Worm (Caenorhabditis elegans): Measurements from ENCODE around the gene pqn-48.

Gene pqn-48

DNA sequence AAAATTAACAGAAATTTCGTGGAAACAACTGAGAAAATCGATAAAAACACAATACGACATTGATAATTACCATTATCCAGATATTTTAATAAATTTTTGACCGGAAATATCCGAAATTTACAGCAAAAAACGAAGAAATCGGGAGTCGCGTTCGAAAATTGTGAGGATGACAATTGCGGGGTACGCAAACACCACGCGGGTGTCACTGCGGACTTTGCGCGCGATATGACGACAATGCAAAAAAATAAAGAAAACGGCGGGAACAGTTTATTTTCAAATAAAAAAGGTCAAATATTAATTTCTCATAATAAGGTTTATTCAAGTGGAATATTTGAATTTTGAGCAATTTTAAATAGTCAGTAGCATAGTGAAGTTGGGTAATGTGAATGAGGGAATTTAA is 5.7 kb downstream of the pqn-48 start, which contains the start of gene rpn-11:
Gene rpn-11, minus strand, starts transcription at position 198 of the 400 bp plus-strand sequence.
- peak; percentile 10; the same call in 1 of the 2 replicates for TF ChIP-seq bed-2 (GFP tag; IDR thresholded peaks at IDR 0.05)
- peak; percentile 74 for TF ChIP-seq pbrm-1 (GFP tag; IDR thresholded peaks at IDR 0.05)
- no peak for TF ChIP-seq F10E7.11 (tag; optimal IDR thresholded peaks at IDR 0.05)
- TF ChIP-seq B0336.3 (GFP tag; IDR thresholded peaks at IDR 0.05): peak; percentile 68; the same call in 1 of the 2 replicates
- peak; percentile 56 for TF ChIP-seq xnd-1 (tag; optimal IDR thresholded peaks at IDR 0.05)
- TF ChIP-seq D2030.7 (GFP tag; IDR thresholded peaks at IDR 0.05): peak; percentile 82
- TF ChIP-seq B0261.1 (tag; optimal IDR thresholded peaks at IDR 0.05): peak; percentile 5
- TF ChIP-seq B0019.2 (GFP tag; conservative IDR thresholded peaks at IDR 0.05): peak; percentile 65
- TF ChIP-seq lsl-1 (GFP tag; optimal IDR thresholded peaks at IDR 0.05): peak; percentile 77
- TF ChIP-seq ets-4 (GFP tag; optimal IDR thresholded peaks at IDR 0.05): no peak
- TF ChIP-seq Y53G8AR.9 (GFP tag; conservative IDR thresholded peaks at IDR 0.05): 0 out of 2 replicates have a peak, but pooled peaks have one; percentile 55
- TF ChIP-seq nhr-90 (tag; optimal IDR thresholded peaks at IDR 0.05): no peak
- TF ChIP-seq F22D6.2 (tag; optimal IDR thresholded peaks at IDR 0.05): peak; percentile 51
- no peak for TF ChIP-seq ama-1 (optimal IDR thresholded peaks at IDR 0.05)
- no peak for TF ChIP-seq ama-1 (GFP tag; optimal IDR thresholded peaks at IDR 0.05)
- TF ChIP-seq madf-8 (GFP tag; conservative IDR thresholded peaks at IDR 0.05): peak; percentile 81
- peak; percentile 98 for TF ChIP-seq lin-54 (GFP tag; optimal IDR thresholded peaks at IDR 0.05)
- TF ChIP-seq ccch-3 (GFP tag; optimal IDR thresholded peaks at IDR 0.05): no peak
- peak; percentile 92 for TF ChIP-seq dox-1 (GFP tag; IDR thresholded peaks at IDR 0.05)
- peak; percentile 13; the same call in 1 of the 2 replicates for TF ChIP-seq hsf-1 (GFP tag; IDR thresholded peaks at IDR 0.05)
- peak; percentile 88 for TF ChIP-seq lin-40 (tag; optimal IDR thresholded peaks at IDR 0.05)
- TF ChIP-seq ztf-6 (GFP tag; IDR thresholded peaks at IDR 0.05): no peak
- TF ChIP-seq efl-1 (GFP tag; optimal IDR thresholded peaks at IDR 0.05): peak; percentile 91
- TF ChIP-seq Y53F4B.3 (GFP tag; IDR thresholded peaks at IDR 0.05): no peak
- 0 out of 2 replicates have a peak, but pooled peaks have one; percentile 38 for TF ChIP-seq aptf-2 (GFP tag; conservative IDR thresholded peaks at IDR 0.05)
- no peak for TF ChIP-seq aptf-3 (GFP tag; IDR thresholded peaks at IDR 0.05)
- peak; percentile 64; the same call in 1 of the 2 replicates for TF ChIP-seq C06A6.2 (GFP tag; conservative IDR thresholded peaks at IDR 0.05)
- TF ChIP-seq ztf-18 (tag; optimal IDR thresholded peaks at IDR 0.05): peak; percentile 4
- no peak for TF ChIP-seq ceh-40 (GFP tag; IDR thresholded peaks at IDR 0.05)
- TF ChIP-seq atf-7 (tag; optimal IDR thresholded peaks at IDR 0.05): peak; percentile 54
- no peak for TF ChIP-seq hlh-12 (tag; optimal IDR thresholded peaks at IDR 0.05)
- peak; percentile 80 for TF ChIP-seq ztf-26 (tag; optimal IDR thresholded peaks at IDR 0.05)
- no peak for TF ChIP-seq rec-8 (tag; optimal IDR thresholded peaks at IDR 0.05)
- no peak for TF ChIP-seq nhr-120 (GFP tag; IDR thresholded peaks at IDR 0.05)
- no peak for TF ChIP-seq F39B2.1 (GFP tag; IDR thresholded peaks at IDR 0.05)
- TF ChIP-seq gei-17 (GFP tag; optimal IDR thresholded peaks at IDR 0.05): peak; percentile 17
- peak; percentile 10 for TF ChIP-seq snpc-3.4 (tag; optimal IDR thresholded peaks at IDR 0.05)
- TF ChIP-seq F23B12.7 (tag; optimal IDR thresholded peaks at IDR 0.05; ENCODE audit: insufficient read depth): peak; percentile 49
- TF ChIP-seq dpff-1 (tag; optimal IDR thresholded peaks at IDR 0.05): no peak
- peak; percentile 29 for TF ChIP-seq him-1 (tag; optimal IDR thresholded peaks at IDR 0.05)
- TF ChIP-seq bed-1 (GFP tag; IDR thresholded peaks at IDR 0.05): no peak
- no peak for TF ChIP-seq hlh-26 (GFP tag; conservative IDR thresholded peaks at IDR 0.05)
- peak; percentile 66 for TF ChIP-seq ceh-27 (GFP tag; optimal IDR thresholded peaks at IDR 0.05)
- peak; percentile 49; the same call in 1 of the 2 replicates for TF ChIP-seq attf-6 (GFP tag; IDR thresholded peaks at IDR 0.05)
- TF ChIP-seq pha-4 (tag; optimal IDR thresholded peaks at IDR 0.05): peak; percentile 65
- TF ChIP-seq K12H6.12 (tag; optimal IDR thresholded peaks at IDR 0.05): peak; percentile 67
- peak; percentile 80 for TF ChIP-seq tlf-1 (GFP tag; optimal IDR thresholded peaks at IDR 0.05)
- TF ChIP-seq sea-2 (GFP tag; IDR thresholded peaks at IDR 0.05): no peak
- TF ChIP-seq madf-6 (GFP tag; IDR thresholded peaks at IDR 0.05): peak; percentile 93
- TF ChIP-seq C17E4.6 (GFP tag; IDR thresholded peaks at IDR 0.05): no peak
